Worm (Caenorhabditis elegans): ENCODE results near the gene hpo-7.

Gene hpo-7

DNA sequence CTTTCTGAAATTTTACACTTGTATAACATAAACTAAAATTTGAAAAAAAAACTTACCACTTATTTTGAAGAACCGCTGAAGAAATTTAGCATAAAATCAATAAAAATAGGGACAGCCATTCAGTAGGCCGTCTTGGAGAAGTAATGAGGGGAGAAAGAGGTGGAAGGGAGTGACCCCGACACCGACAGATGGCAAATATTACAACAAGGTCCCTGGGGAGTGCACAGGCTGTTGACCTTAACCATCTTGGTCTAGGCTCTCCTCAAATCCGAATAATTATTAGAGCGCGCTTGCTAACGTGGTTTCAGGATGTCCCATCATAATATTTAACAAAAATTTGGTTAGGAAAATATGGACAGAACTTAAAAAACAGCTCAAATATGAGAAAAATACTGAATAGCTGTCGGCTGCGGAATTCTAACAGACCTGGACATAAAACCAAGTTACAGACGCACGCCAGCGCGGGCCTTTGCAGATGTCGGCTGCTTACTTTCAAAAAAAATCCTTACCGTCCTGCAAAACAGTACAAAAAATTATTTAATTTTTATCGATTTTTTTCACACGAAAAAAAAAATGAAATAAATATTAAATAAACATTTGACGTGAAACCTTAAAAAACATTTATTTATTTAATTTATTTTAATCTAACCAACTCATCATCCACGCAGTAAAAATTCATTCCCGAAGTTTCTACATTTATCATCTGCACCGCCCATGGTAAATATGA lies 40.4 kb downstream of the hpo-7 start, which contains the start of gene T16A1.2:
TSS of gene T16A1.2 (plus strand) at position 677 of the 727 bp plus-strand sequence.
- TF ChIP-seq crh-2 (tag; optimal IDR thresholded peaks at IDR 0.05) (no peak), snpc-4 (tag; optimal IDR thresholded peaks at IDR 0.05) (no peak), nhr-129 (tag; optimal IDR thresholded peaks at IDR 0.05) (no peak), sma-3 (GFP tag; optimal IDR thresholded peaks at IDR 0.05) (no peak), sem-4 (tag; optimal IDR thresholded peaks at IDR 0.05) (no peak), nhr-6 (tag; optimal IDR thresholded peaks at IDR 0.05) (no peak), ztf-1 (GFP tag; conservative IDR thresholded peaks at IDR 0.05) (no peak), nhr-237 (tag; optimal IDR thresholded peaks at IDR 0.05) (no peak), elt-3 (tag; optimal IDR thresholded peaks at IDR 0.05) (no peak), mab-5 (tag; optimal IDR thresholded peaks at IDR 0.05) (no peak), nhr-25 (tag; optimal IDR thresholded peaks at IDR 0.05) (no peak), unc-55 (GFP tag; optimal IDR thresholded peaks at IDR 0.05) (no peak), ztf-4 (tag; optimal IDR thresholded peaks at IDR 0.05) (no peak), ama-1 (optimal IDR thresholded peaks at IDR 0.05) (no peak)

DNA sequence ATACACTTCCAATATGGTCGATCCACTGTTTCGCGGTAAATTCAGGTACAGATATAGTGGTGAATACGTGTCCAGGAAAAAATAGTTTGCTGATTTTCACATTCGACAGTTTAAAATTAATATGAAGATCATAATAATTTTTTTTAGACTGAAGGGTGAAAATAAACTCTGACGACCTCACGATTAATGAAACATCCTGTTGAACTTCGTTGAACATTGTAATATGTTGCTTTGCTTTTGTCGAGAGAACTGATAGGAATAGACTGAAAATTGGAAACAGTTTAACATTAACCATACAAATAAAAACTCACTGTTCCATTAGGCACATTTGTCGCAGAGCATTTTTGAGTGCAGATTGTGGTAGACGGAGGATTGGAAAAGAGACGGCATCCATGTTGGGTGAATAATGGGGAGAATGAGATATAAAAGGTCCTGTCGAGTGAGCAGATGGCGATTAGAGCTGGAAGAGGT lies 42.0 kb downstream of the hpo-7 start, which contains the start of gene fbxb-37:
TSS of gene fbxb-37 (minus strand) at position 421 of the 471 bp plus-strand sequence.
- TF ChIP-seq nhr-25 (tag; optimal IDR thresholded peaks at IDR 0.05) (no peak), mdl-1 (tag; optimal IDR thresholded peaks at IDR 0.05) (no peak), mbf-1 (tag; optimal IDR thresholded peaks at IDR 0.05) (no peak)

DNA sequence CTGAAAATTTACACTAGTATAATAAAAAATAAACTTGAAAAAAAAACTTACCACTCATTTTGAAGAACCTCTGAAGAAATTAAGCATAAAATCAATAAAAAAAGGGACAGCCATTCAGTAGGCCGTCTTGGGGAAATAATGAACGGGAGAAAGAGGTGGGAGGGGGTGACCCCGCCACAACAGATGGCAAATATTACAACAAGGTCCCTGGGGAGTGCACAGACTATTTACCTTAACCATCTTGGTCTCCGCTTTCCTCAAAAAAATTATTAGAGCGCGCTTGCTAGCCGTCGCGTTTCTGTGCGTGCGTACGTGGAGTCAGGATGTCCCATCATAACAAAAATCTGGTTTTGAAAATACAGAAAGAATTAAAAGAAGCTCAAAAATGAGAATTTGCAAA lies 43.5 kb downstream of the hpo-7 start, which contains the start of gene T16A1.10:
TSS of gene T16A1.10 (minus strand) at position 123 of the 400 bp plus-strand sequence.
- no peak for TF ChIP-seq mab-5 (tag; optimal IDR thresholded peaks at IDR 0.05)
- no peak for TF ChIP-seq egl-27 (tag; optimal IDR thresholded peaks at IDR 0.05)
- TF ChIP-seq dmd-4 (tag; optimal IDR thresholded peaks at IDR 0.05) = no peak
- TF ChIP-seq ztf-11 (tag; optimal IDR thresholded peaks at IDR 0.05) = no peak
- TF ChIP-seq mbf-1 (tag; optimal IDR thresholded peaks at IDR 0.05) = no peak
- no peak for TF ChIP-seq alr-1 (tag; optimal IDR thresholded peaks at IDR 0.05)
- TF ChIP-seq unc-55 (GFP tag; optimal IDR thresholded peaks at IDR 0.05) = no peak
- no peak for TF ChIP-seq ama-1 (optimal IDR thresholded peaks at IDR 0.05)
- no peak for TF ChIP-seq nhr-21 (tag; optimal IDR thresholded peaks at IDR 0.05)

DNA sequence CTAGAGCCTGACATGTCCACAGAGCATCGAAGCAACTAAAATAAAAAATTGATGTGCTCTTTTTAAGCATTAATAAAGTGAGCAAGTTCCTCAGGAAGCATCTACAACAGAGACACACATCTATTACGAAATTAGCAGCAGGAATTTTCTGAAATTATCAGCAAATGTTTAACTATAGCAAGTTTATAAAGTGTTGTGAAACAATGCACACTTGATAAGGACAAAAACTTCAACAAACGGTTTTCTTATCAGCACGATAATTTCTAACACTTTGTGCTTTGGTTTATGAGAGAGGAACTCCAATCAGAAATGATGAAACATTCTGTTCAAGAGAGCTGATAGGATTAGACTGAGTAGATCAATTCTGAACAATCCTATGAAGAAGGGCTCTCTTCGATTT lies 44.9 kb downstream of the hpo-7 start, which contains the start of gene trpl-5:
TSS of gene trpl-5 (minus strand) at position 32 of the 400 bp plus-strand sequence.
- no peak for TF ChIP-seq Y55F3AM.14 (GFP tag; optimal IDR thresholded peaks at IDR 0.05)
- no peak for TF ChIP-seq crh-2 (tag; optimal IDR thresholded peaks at IDR 0.05)
- TF ChIP-seq lsy-2 (tag; optimal IDR thresholded peaks at IDR 0.05) = no peak
- no peak for TF ChIP-seq lin-13 (GFP tag; optimal IDR thresholded peaks at IDR 0.05)
- no peak for TF ChIP-seq nhr-77 (tag; optimal IDR thresholded peaks at IDR 0.05)
- no peak for TF ChIP-seq peb-1 (tag; optimal IDR thresholded peaks at IDR 0.05)
- TF ChIP-seq alr-1 (tag; optimal IDR thresholded peaks at IDR 0.05) = no peak
- no peak for TF ChIP-seq nhr-11 (tag; optimal IDR thresholded peaks at IDR 0.05)
- TF ChIP-seq egl-27 (tag; optimal IDR thresholded peaks at IDR 0.05) = no peak
- TF ChIP-seq gmeb-1 (tag; optimal IDR thresholded peaks at IDR 0.05) = peak; percentile 22
- TF ChIP-seq zag-1 (tag; optimal IDR thresholded peaks at IDR 0.05) = no peak
- no peak for TF ChIP-seq unc-62 (GFP tag; optimal IDR thresholded peaks at IDR 0.05)
- peak; percentile 94 for TF ChIP-seq fos-1 (tag; optimal IDR thresholded peaks at IDR 0.05)

DNA sequence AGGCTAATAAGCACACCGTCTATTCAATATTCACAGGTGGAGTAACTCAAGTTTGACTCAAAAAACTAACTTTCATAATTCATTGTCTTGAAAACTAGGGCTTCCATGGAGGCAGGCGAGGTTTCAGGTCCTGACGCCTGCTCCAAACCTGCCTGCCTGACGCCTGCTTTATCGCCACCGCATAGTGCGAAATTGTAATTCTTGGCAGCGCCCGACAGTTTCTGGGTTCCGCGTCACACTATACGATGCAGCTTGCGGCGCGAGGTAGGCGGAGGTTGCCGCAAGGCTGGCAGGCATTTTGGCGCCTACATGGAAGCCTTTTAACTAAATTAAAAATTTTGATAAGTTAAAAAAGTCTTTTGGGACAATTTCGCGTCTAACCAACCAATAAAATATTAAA lies 48.3 kb downstream of the hpo-7 start:
- TF ChIP-seq fos-1 (tag; optimal IDR thresholded peaks at IDR 0.05) = no peak
- TF ChIP-seq ztf-4 (tag; optimal IDR thresholded peaks at IDR 0.05) = no peak
- TF ChIP-seq blmp-1 (tag; optimal IDR thresholded peaks at IDR 0.05; ENCODE audit: insufficient read depth) = no peak
- TF ChIP-seq nhr-237 (tag; optimal IDR thresholded peaks at IDR 0.05) = no peak
- TF ChIP-seq nhr-10 (tag; optimal IDR thresholded peaks at IDR 0.05) = no peak
- TF ChIP-seq lin-39 (tag; optimal IDR thresholded peaks at IDR 0.05) = no peak
- no peak for TF ChIP-seq peb-1 (tag; optimal IDR thresholded peaks at IDR 0.05)
- no peak for TF ChIP-seq mdl-1 (tag; optimal IDR thresholded peaks at IDR 0.05)
- no peak for TF ChIP-seq nhr-129 (tag; optimal IDR thresholded peaks at IDR 0.05)
- TF ChIP-seq R02D3.7 (tag; optimal IDR thresholded peaks at IDR 0.05) = no peak
- no peak for TF ChIP-seq ZK546.5 (tag; optimal IDR thresholded peaks at IDR 0.05)
- no peak for TF ChIP-seq skn-1 (tag; optimal IDR thresholded peaks at IDR 0.05)
- TF ChIP-seq elt-1 (tag; optimal IDR thresholded peaks at IDR 0.05) = no peak
- TF ChIP-seq dmd-4 (tag; optimal IDR thresholded peaks at IDR 0.05) = no peak
- no peak for TF ChIP-seq lin-11 (tag; optimal IDR thresholded peaks at IDR 0.05)
- no peak for TF ChIP-seq ama-1 (optimal IDR thresholded peaks at IDR 0.05)
- TF ChIP-seq elt-3 (tag; optimal IDR thresholded peaks at IDR 0.05) = no peak
